Fruit fly (Drosophila melanogaster) whole organism, prepupa: ENCODE results near the gene Smr.

Experiments used
- Blimp-1 ChIP-seq: fragments of 200-800 bp; sonication (Bioruptor generic); optimal IDR thresholded peaks from 3 replicates; lab custom pipeline; 2017; ENCODE audit warnings: missing biosample characterization, missing genetic modification characterization, mild to moderate bottlenecking, moderate library complexity, missing genetic modification reagents
- CG10631 ChIP-seq: fragments of 200-800 bp; sonication (Bioruptor generic); optimal IDR thresholded peaks from 2 replicates; lab custom pipeline; 2016; ENCODE audit warnings: missing biosample characterization, missing genetic modification characterization
- CG10669 ChIP-seq: fragments of 200-800 bp; sonication (Bioruptor generic); optimal IDR thresholded peaks from 3 replicates; lab custom pipeline; 2018; ENCODE audit warnings: missing biosample characterization, mild to moderate bottlenecking, missing genetic modification characterization, moderate library complexity
- CG11294 ChIP-seq: fragments of 200-800 bp; sonication (Bioruptor generic); IDR thresholded peaks from 2 replicates; pipeline ENCODE4 v1.3.6; 2022; ENCODE audit warnings: missing biosample characterization, missing genetic modification characterization
- CG11762 ChIP-seq: fragments of 200-800 bp; sonication (Bioruptor generic); optimal IDR thresholded peaks from 3 replicates; lab custom pipeline; 2016; ENCODE audit warnings: missing biosample characterization, missing genetic modification characterization; ENCODE audit not compliant: insufficient read depth
- CG11902 ChIP-seq: fragments of 200-800 bp; sonication (Bioruptor generic); optimal IDR thresholded peaks from 3 replicates; lab custom pipeline; 2016; ENCODE audit warnings: missing biosample characterization, missing genetic modification characterization
- CG15336 ChIP-seq: fragments of 200-800 bp; sonication (Bioruptor generic); IDR thresholded peaks from 2 replicates; pipeline ENCODE4 v1.3.6; 2022; ENCODE audit warnings: missing biosample characterization, missing genetic modification characterization
- CG1621 ChIP-seq: fragments of 200-800 bp; sonication (Bioruptor generic); optimal IDR thresholded peaks from 3 replicates; lab custom pipeline; 2018; ENCODE audit warnings: missing biosample characterization, mild to moderate bottlenecking, missing genetic modification characterization
- CG16779 ChIP-seq: fragments of 200-800 bp; sonication (Bioruptor generic); optimal IDR thresholded peaks from 3 replicates; lab custom pipeline; 2017; ENCODE audit warnings: missing biosample characterization, mild to moderate bottlenecking, missing genetic modification characterization
- CG32006 ChIP-seq: fragments of 200-800 bp; sonication (Bioruptor generic); optimal IDR thresholded peaks from 3 replicates; lab custom pipeline; 2017; ENCODE audit warnings: missing biosample characterization, mild to moderate bottlenecking, missing genetic modification characterization
- CG34406 ChIP-seq: fragments of 200-800 bp; sonication (Bioruptor generic); optimal IDR thresholded peaks from 3 replicates; lab custom pipeline; 2016; ENCODE audit warnings: missing biosample characterization, missing genetic modification characterization
- CG3919 ChIP-seq: fragments of 200-800 bp; sonication (Bioruptor generic); optimal IDR thresholded peaks from 3 replicates; lab custom pipeline; 2016; ENCODE audit warnings: missing biosample characterization, missing genetic modification characterization
- CG4318 ChIP-seq: fragments of 200-800 bp; sonication (Bioruptor generic); optimal IDR thresholded peaks from 3 replicates; lab custom pipeline; 2017; ENCODE audit warnings: missing biosample characterization, mild to moderate bottlenecking, missing genetic modification characterization
- CG6163 ChIP-seq: fragments of 200-800 bp; sonication (Bioruptor generic); IDR thresholded peaks from 3 replicates; pipeline ENCODE4 v1.3.6; 2022; ENCODE audit warnings: missing biosample characterization, missing genetic modification characterization
- CG6276 ChIP-seq: fragments of 200-800 bp; sonication (Bioruptor generic); optimal IDR thresholded peaks from 2 replicates; lab custom pipeline; 2017; ENCODE audit warnings: missing biosample characterization, mild to moderate bottlenecking, missing genetic modification characterization
- CG6792 ChIP-seq: fragments of 200-800 bp; sonication (Bioruptor generic); optimal IDR thresholded peaks from 3 replicates; lab custom pipeline; 2016; ENCODE audit warnings: missing biosample characterization, missing genetic modification characterization
- CG6808 ChIP-seq: fragments of 200-800 bp; sonication (Bioruptor generic); optimal IDR thresholded peaks from 3 replicates; lab custom pipeline; 2017; ENCODE audit warnings: missing biosample characterization, missing genetic modification characterization, mild to moderate bottlenecking, moderate library complexity, missing genetic modification reagents
- CG6854 ChIP-seq: fragments of 200-800 bp; sonication (Bioruptor generic); optimal IDR thresholded peaks from 2 replicates; lab custom pipeline; 2017; ENCODE audit warnings: missing biosample characterization, mild to moderate bottlenecking, missing genetic modification characterization
- CG7368 ChIP-seq: fragments of 200-800 bp; sonication (Bioruptor generic); optimal IDR thresholded peaks from 3 replicates; lab custom pipeline; 2016; ENCODE audit warnings: missing biosample characterization, missing genetic modification characterization
- CG8119 ChIP-seq: fragments of 200-800 bp; sonication (Bioruptor generic); IDR thresholded peaks from 3 replicates; pipeline ENCODE4 v1.3.6; 2022; ENCODE audit warnings: missing biosample characterization, missing genetic modification characterization
- CG8319 ChIP-seq: fragments of 200-800 bp; sonication (Bioruptor generic); optimal IDR thresholded peaks from 3 replicates; lab custom pipeline; 2016; ENCODE audit warnings: missing biosample characterization, missing genetic modification characterization
- CG8632 ChIP-seq: fragments of 200-800 bp; sonication (Bioruptor generic); optimal IDR thresholded peaks from 3 replicates; lab custom pipeline; 2016; ENCODE audit warnings: missing biosample characterization, missing genetic modification characterization
- CG9139 ChIP-seq: fragments of 200-800 bp; sonication (Bioruptor generic); optimal IDR thresholded peaks from 3 replicates; lab custom pipeline; 2017; ENCODE audit warnings: missing biosample characterization, mild to moderate bottlenecking, missing genetic modification characterization
- Eip75B ChIP-seq: fragments of 200-800 bp; sonication (Bioruptor generic); optimal IDR thresholded peaks from 3 replicates; lab custom pipeline; 2016; ENCODE audit warnings: missing biosample characterization, missing genetic modification characterization
- Eip78C ChIP-seq: fragments of 200-800 bp; sonication (Bioruptor generic); peaks from one replicate; lab custom pipeline; 2016; ENCODE audit warnings: missing biosample characterization, missing genetic modification characterization
- Eip93F ChIP-seq: fragments of 200-800 bp; sonication (Bioruptor generic); optimal IDR thresholded peaks from 2 replicates; lab custom pipeline; 2016; ENCODE audit warnings: missing biosample characterization, mild to moderate bottlenecking, missing genetic modification characterization
- Ets21C ChIP-seq: fragments of 200-800 bp; sonication (Bioruptor generic); optimal IDR thresholded peaks from 3 replicates; lab custom pipeline; 2016; ENCODE audit warnings: missing biosample characterization, missing genetic modification characterization
- Ets96B ChIP-seq: fragments of 200-800 bp; optimal IDR thresholded peaks from 2 replicates; lab custom pipeline; 2019; ENCODE audit warnings: missing biosample characterization, mild to moderate bottlenecking, missing genetic modification characterization, moderate library complexity
- Hr38 ChIP-seq: sonication (Bioruptor generic); optimal IDR thresholded peaks from 2 replicates; lab custom pipeline; 2016; ENCODE audit warnings: missing biosample characterization, missing genetic modification characterization
- Hr39 ChIP-seq: fragments of 200-800 bp; sonication (Bioruptor generic); optimal IDR thresholded peaks from 2 replicates; lab custom pipeline; 2016; ENCODE audit warnings: missing biosample characterization, missing genetic modification characterization
- Hr4 ChIP-seq: fragments of 200-800 bp; sonication (Bioruptor generic); optimal IDR thresholded peaks from 3 replicates; lab custom pipeline; 2016; ENCODE audit warnings: missing biosample characterization, missing genetic modification characterization
- Lpt ChIP-seq: fragments of 200-800 bp; sonication (Bioruptor generic); optimal IDR thresholded peaks from 3 replicates; lab custom pipeline; 2016; ENCODE audit warnings: missing biosample characterization, missing genetic modification characterization
- Met ChIP-seq: fragments of 200-800 bp; sonication (Bioruptor generic); optimal IDR thresholded peaks from 3 replicates; lab custom pipeline; 2016; ENCODE audit warnings: missing biosample characterization, missing genetic modification characterization
- OdsH ChIP-seq: fragments of 200-800 bp; sonication (Bioruptor generic); optimal IDR thresholded peaks from 3 replicates; lab custom pipeline; 2016; ENCODE audit warnings: missing biosample characterization, missing genetic modification characterization
- Smox ChIP-seq: fragments of 200-800 bp; sonication (Bioruptor generic); optimal IDR thresholded peaks from 3 replicates; lab custom pipeline; 2016; ENCODE audit warnings: missing biosample characterization, missing genetic modification characterization
- Sox102F ChIP-seq: fragments of 200-800 bp; sonication (Bioruptor generic); optimal IDR thresholded peaks from 2 replicates; lab custom pipeline; 2016; ENCODE audit warnings: missing biosample characterization, mild to moderate bottlenecking, missing genetic modification characterization
- Sox14 ChIP-seq: fragments of 200-800 bp; sonication (Bioruptor generic); optimal IDR thresholded peaks from 3 replicates; lab custom pipeline; 2016; ENCODE audit warnings: missing biosample characterization, missing genetic modification characterization
- Sox15 ChIP-seq: fragments of 200-800 bp; sonication (Bioruptor generic); optimal IDR thresholded peaks from 3 replicates; lab custom pipeline; 2016; ENCODE audit warnings: missing biosample characterization, missing genetic modification characterization
- acj6 ChIP-seq: fragments of 200-800 bp; sonication (Bioruptor generic); optimal IDR thresholded peaks from 3 replicates; lab custom pipeline; 2016; ENCODE audit warnings: missing biosample characterization, missing genetic modification characterization
- cyc ChIP-seq: fragments of 200-800 bp; sonication (Bioruptor generic); optimal IDR thresholded peaks from 3 replicates; lab custom pipeline; 2016; ENCODE audit warnings: missing biosample characterization, missing genetic modification characterization
- dac ChIP-seq: fragments of 200-800 bp; sonication (Bioruptor generic); optimal IDR thresholded peaks from 2 replicates; lab custom pipeline; 2017; ENCODE audit warnings: missing biosample characterization, mild to moderate bottlenecking, missing genetic modification characterization
- eg ChIP-seq: fragments of 200-800 bp; sonication (Bioruptor generic); IDR thresholded peaks from 3 replicates; pipeline ENCODE4 v1.3.6; 2022; ENCODE audit warnings: missing biosample characterization, missing genetic modification characterization
- fd59A ChIP-seq: fragments of 200-800 bp; sonication (Bioruptor generic); optimal IDR thresholded peaks from 2 replicates; lab custom pipeline; 2017; ENCODE audit warnings: missing biosample characterization, mild to moderate bottlenecking, missing genetic modification characterization, missing genetic modification reagents
- fd85E ChIP-seq: fragments of 200-800 bp; sonication (Bioruptor generic); optimal IDR thresholded peaks from 3 replicates; lab custom pipeline; 2016; ENCODE audit warnings: missing biosample characterization, missing genetic modification characterization
- lz ChIP-seq: fragments of 200-800 bp; sonication (Bioruptor generic); optimal IDR thresholded peaks from 3 replicates; lab custom pipeline; 2016; ENCODE audit warnings: missing biosample characterization, missing genetic modification characterization
- net ChIP-seq: fragments of 200-800 bp; sonication (Bioruptor generic); optimal IDR thresholded peaks from 3 replicates; lab custom pipeline; 2016; ENCODE audit warnings: missing biosample characterization, missing genetic modification characterization
- pdm3 ChIP-seq: fragments of 200-800 bp; sonication (Bioruptor generic); optimal IDR thresholded peaks from 3 replicates; lab custom pipeline; 2016; ENCODE audit warnings: missing biosample characterization, missing genetic modification characterization
- salr ChIP-seq, 2 experiments: fragments of 200-800 bp; sonication (Bioruptor generic); optimal IDR thresholded peaks; 3 replicates each; lab custom pipeline; 2016 to 2018; ENCODE audit warnings: missing biosample characterization in 2 of 2, missing genetic modification characterization in 2 of 2, mild to moderate bottlenecking in 1 of 2
- spab ChIP-seq: fragments of 200-800 bp; sonication (Bioruptor generic); optimal IDR thresholded peaks from 2 replicates; lab custom pipeline; 2017; ENCODE audit warnings: missing biosample characterization, mild to moderate bottlenecking, missing genetic modification characterization, missing genetic modification reagents
- svp ChIP-seq: fragments of 200-800 bp; sonication (Bioruptor generic); peaks from one replicate; lab custom pipeline; 2016; ENCODE audit warnings: missing biosample characterization, missing genetic modification characterization
- topi ChIP-seq: fragments of 200-800 bp; sonication (Bioruptor generic); optimal IDR thresholded peaks from 3 replicates; lab custom pipeline; 2016; ENCODE audit warnings: missing biosample characterization, missing genetic modification characterization
- vri ChIP-seq: fragments of 200-800 bp; sonication (Bioruptor generic); optimal IDR thresholded peaks from 3 replicates; lab custom pipeline; 2016; ENCODE audit warnings: missing biosample characterization, mild to moderate bottlenecking, missing genetic modification characterization

Gene Smr

dm6 chrX:12760466-12761133 is 18.2 kb upstream of the Smr start, which contains the start of gene Paics:
TSS of gene Paics (minus strand) at chrX:12760617.
- TF ChIP-seq OdsH (GFP tag; lab: Kevin White, UChicago): peak; percentile 56
- peak; percentile 23 for TF ChIP-seq CG34406 (GFP tag; lab: Kevin White, UChicago)
- TF ChIP-seq net (GFP tag; lab: Kevin White, UChicago): no peak
- TF ChIP-seq CG4318 (GFP tag; lab: Kevin White, UChicago): peak; percentile 25
- peak; percentile 64 for TF ChIP-seq Met (GFP tag; lab: Kevin White, UChicago)
- TF ChIP-seq lz (GFP tag; lab: Kevin White, UChicago): peak; percentile 69
- TF ChIP-seq CG1621 (tag; lab: Kevin White, UChicago): no peak
- no peak for TF ChIP-seq CG6854 (GFP tag; lab: Kevin White, UChicago)
- peak; percentile 4 for TF ChIP-seq CG9139 (GFP tag; lab: Kevin White, UChicago)
- no peak for TF ChIP-seq CG11902 (GFP tag; lab: Kevin White, UChicago)
- TF ChIP-seq CG8319 (GFP tag; lab: Kevin White, UChicago): peak; percentile 15
- TF ChIP-seq Eip78C: peak; percentile 96
- TF ChIP-seq Eip75B (GFP tag; lab: Kevin White, UChicago): peak; percentile 77
- peak; percentile 34 for TF ChIP-seq CG6792
- TF ChIP-seq CG11762: peak; percentile 6
- no peak for TF ChIP-seq vri (GFP tag; lab: Kevin White, UChicago)
- peak; percentile 55 for TF ChIP-seq CG16779 (tag; lab: Kevin White, UChicago)
- TF ChIP-seq spab: peak; percentile 48
- no peak for TF ChIP-seq fd85E (GFP tag; lab: Kevin White, UChicago)
- TF ChIP-seq CG8632: peak; percentile 39
- TF ChIP-seq topi (GFP tag; lab: Kevin White, UChicago): peak; percentile 61
- peak; percentile 18 for TF ChIP-seq Sox102F (GFP tag; lab: Kevin White, UChicago)
- TF ChIP-seq CG15336: peak; percentile 56; the same call in 1 of the 2 replicates
- TF ChIP-seq CG11294: no peak
- TF ChIP-seq Sox15 (GFP tag; lab: Kevin White, UChicago): peak; percentile 32
- TF ChIP-seq Hr39: peak; percentile 43
- TF ChIP-seq CG10669 (GFP tag; lab: Kevin White, UChicago): peak; percentile 61
- TF ChIP-seq Smox (GFP tag; lab: Kevin White, UChicago): peak; percentile 40
- TF ChIP-seq salr (GFP tag; optimal IDR thresholded peaks at IDR 0.05; lab: Kevin White, UChicago): peak in 1 of 2 experiments; percentile 41
- no peak for TF ChIP-seq Hr38 (GFP tag; lab: Kevin White, UChicago)
- TF ChIP-seq CG8119 (GFP tag; lab: Robert Waterston, UW): peak; percentile 58; the same call in 2 of the 3 replicates
- peak; percentile 65 for TF ChIP-seq CG10631 (GFP tag; lab: Kevin White, UChicago)
- TF ChIP-seq dac (GFP tag; lab: Kevin White, UChicago): no peak
- no peak for TF ChIP-seq Eip93F (GFP tag; lab: Kevin White, UChicago)
- TF ChIP-seq fd59A (GFP tag; lab: Kevin White, UChicago): peak; percentile 55
- TF ChIP-seq Ets21C: no peak
- peak; percentile 93 for TF ChIP-seq svp (GFP tag; lab: Kevin White, UChicago)
- no peak for TF ChIP-seq Lpt (GFP tag; lab: Kevin White, UChicago)
- peak; percentile 69 for TF ChIP-seq CG32006 (GFP tag; lab: Kevin White, UChicago)
- TF ChIP-seq pdm3: peak; percentile 33
- peak; percentile 28 for TF ChIP-seq CG7368 (GFP tag; lab: Kevin White, UChicago)
- peak; percentile 69 for TF ChIP-seq Hr4 (GFP tag; lab: Kevin White, UChicago)
- TF ChIP-seq eg (GFP tag; lab: Robert Waterston, UW): peak; percentile 43; the same call in 2 of the 3 replicates
- TF ChIP-seq Sox14 (GFP tag; lab: Kevin White, UChicago): peak; percentile 46
- TF ChIP-seq CG6276 (GFP tag; lab: Kevin White, UChicago): no peak
- TF ChIP-seq CG6163: peak; percentile 47; the same call in 1 of the 3 replicates
- TF ChIP-seq CG3919 (GFP tag; lab: Kevin White, UChicago): peak; percentile 43
- TF ChIP-seq acj6 (GFP tag; lab: Kevin White, UChicago): peak; percentile 76
- peak; percentile 42 for TF ChIP-seq cyc (GFP tag; lab: Kevin White, UChicago)
- TF ChIP-seq Blimp-1 (GFP tag; lab: Kevin White, UChicago): no peak
- TF ChIP-seq CG6808 (GFP tag; lab: Kevin White, UChicago): peak; percentile 52
- peak; percentile 44 for TF ChIP-seq Ets96B (tag; lab: Kevin White, UChicago)
